Worm (Caenorhabditis elegans) whole organism, late embryonic: ENCODE measurements around the gene T24C12.1.

Source experiments
- pha-2 ChIP-seq: sonication (generic microtip); optimal IDR thresholded peaks from 2 replicates; lab custom pipeline; 2017; ENCODE audit warnings: mild to moderate bottlenecking, missing genetic modification characterization, missing compliant biosample characterization
- pqm-1 ChIP-seq: sonication (generic microtip); optimal IDR thresholded peaks from 2 replicates; lab custom pipeline; 2016; ENCODE audit warnings: missing genetic modification characterization, missing compliant biosample characterization

ce11 chrX:2210751-2211150 lies 11.5 kb downstream of the T24C12.1 start, which contains the start of gene peb-1:
- TF ChIP-seq pqm-1 (tag; lab: Kevin White, UChicago) = no peak
- TF ChIP-seq pha-2 (tag; lab: Kevin White, UChicago) = no peak
